Worm (Caenorhabditis elegans) whole organism, late embryonic: Measurements from ENCODE around the gene T11F8.4.
"Not testable (repeated sequence)": the region's sequence is repeated elsewhere in the genome, so short reads cannot be mapped to it uniquely, and the experiment has no call there.

Source experiments
- ama-1 ChIP-seq: fragments of 150-350 bp; optimal IDR thresholded peaks from 2 replicates; lab custom pipeline; 2014
- ceh-34 ChIP-seq: sonication (generic microtip); optimal IDR thresholded peaks from 2 replicates; lab custom pipeline; 2016; ENCODE audit warnings: mild to moderate bottlenecking, missing genetic modification characterization, missing compliant biosample characterization
- ceh-6 ChIP-seq: fragments of 200-800 bp; sonication (Bioruptor generic); optimal IDR thresholded peaks from 2 replicates; lab custom pipeline; 2018; ENCODE audit warnings: mild to moderate bottlenecking, missing genetic modification characterization, missing compliant biosample characterization
- dve-1 ChIP-seq: sonication (generic microtip); optimal IDR thresholded peaks from 2 replicates; lab custom pipeline; 2017; ENCODE audit warnings: antibody characterized with exemption, mild to moderate bottlenecking, missing genetic modification characterization, missing compliant biosample characterization
- elt-2 ChIP-seq: sonication (generic microtip); optimal IDR thresholded peaks from 2 replicates; lab custom pipeline; 2016; ENCODE audit warnings: missing genetic modification reagents, missing genetic modification characterization, missing compliant biosample characterization
- hlh-30 ChIP-seq: sonication (generic microtip); optimal IDR thresholded peaks from 2 replicates; lab custom pipeline; 2017; ENCODE audit warnings: antibody characterized with exemption, missing genetic modification characterization, missing compliant biosample characterization; ENCODE audit not compliant: insufficient read depth
- nhr-11 ChIP-seq: fragments of 150-350 bp; optimal IDR thresholded peaks from 2 replicates; lab custom pipeline; 2014; ENCODE audit warnings: missing biosample characterization, missing genetic modification characterization
- pax-1 ChIP-seq: fragments of 150-350 bp; optimal IDR thresholded peaks from 2 replicates; lab custom pipeline; 2014; ENCODE audit warnings: missing biosample characterization, missing genetic modification characterization
- pha-4 ChIP-seq: fragments of 150-350 bp; optimal IDR thresholded peaks from 2 replicates; lab custom pipeline; 2018; ENCODE audit warnings: missing biosample characterization, missing genetic modification reagents, missing genetic modification characterization
- rnt-1 ChIP-seq: sonication (generic microtip); optimal IDR thresholded peaks from 2 replicates; lab custom pipeline; 2016; ENCODE audit warnings: missing genetic modification characterization, missing compliant biosample characterization
- sox-2 ChIP-seq: fragments of 200-800 bp; sonication (Bioruptor generic); IDR thresholded peaks from 2 replicates; pipeline ENCODE4 v1.3.6; 2022; ENCODE audit warnings: missing genetic modification reagents, missing genetic modification characterization, missing compliant biosample characterization
- sox-4 ChIP-seq: sonication (generic microtip); optimal IDR thresholded peaks from 2 replicates; lab custom pipeline; 2017; ENCODE audit warnings: mild to moderate bottlenecking, missing genetic modification characterization, inconsistent platforms, missing compliant biosample characterization
- unc-86 ChIP-seq: sonication (generic microtip); optimal IDR thresholded peaks from 2 replicates; lab custom pipeline; 2016; ENCODE audit warnings: missing genetic modification characterization, missing compliant biosample characterization
- zip-5 ChIP-seq: sonication (generic microtip); optimal IDR thresholded peaks from 2 replicates; lab custom pipeline; 2016; ENCODE audit warnings: missing genetic modification characterization, missing compliant biosample characterization

DNA sequence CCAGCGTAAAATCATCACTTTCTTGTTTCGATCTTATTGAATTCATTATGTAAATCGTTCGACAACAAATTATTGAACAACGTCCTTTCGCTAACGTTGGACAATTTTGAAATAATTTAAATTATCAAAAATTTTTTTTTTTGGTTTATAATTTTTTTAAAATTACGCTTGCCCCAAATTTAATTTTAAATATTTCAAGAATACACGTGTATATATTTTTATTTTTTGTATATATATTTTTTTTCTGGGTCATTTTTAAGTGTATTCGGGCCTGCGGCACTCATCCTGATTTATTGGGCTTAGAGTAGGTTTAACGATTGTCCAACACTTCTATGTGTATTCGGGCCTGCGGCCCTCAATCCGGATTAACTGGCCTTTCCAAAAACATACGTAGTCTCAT is 12.0 kb downstream of the T11F8.4 start, which contains the start of gene Y52D5A.2:
- TF ChIP-seq pha-4 (tag; lab: Kevin White, UChicago); unc-86; sox-4; rnt-1; ceh-6 (GFP tag; lab: Kevin White, UChicago); elt-2; nhr-11 (tag; lab: Kevin White, UChicago); hlh-30 (tag; lab: Kevin White, UChicago); pax-1 (tag; lab: Kevin White, UChicago); ceh-34 (tag; lab: Kevin White, UChicago); sox-2 (GFP tag; lab: Robert Waterston, UW); zip-5 (tag; lab: Kevin White, UChicago); ama-1 (lab: Kevin White, UChicago); dve-1: not testable (repeated sequence)
